Worm (Caenorhabditis elegans): Measurements from ENCODE around the gene W03G1.2.

DNA sequence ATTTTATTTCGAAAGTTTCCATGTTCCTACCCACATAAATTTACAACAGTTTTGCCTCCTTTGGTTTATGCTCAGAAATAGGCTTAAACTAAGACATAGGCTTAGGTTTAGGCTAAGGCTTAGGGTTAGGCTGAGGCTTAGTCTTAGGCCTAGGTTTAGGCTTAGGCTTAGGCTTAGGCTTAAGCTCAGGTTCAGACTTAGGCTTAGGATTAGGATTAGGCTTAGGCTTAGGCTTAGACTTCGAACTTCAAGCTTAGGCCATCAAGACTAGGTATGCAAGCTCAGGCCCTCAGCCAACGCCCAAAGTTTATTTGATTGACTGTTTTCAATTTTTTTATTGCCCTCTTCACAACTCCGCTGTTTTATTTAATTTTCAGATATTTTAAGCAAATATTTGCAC lies 21.4 kb downstream of the W03G1.2 start:
- TF ChIP-seq nhr-11 (tag; optimal IDR thresholded peaks at IDR 0.05) (no peak), ama-1 (optimal IDR thresholded peaks at IDR 0.05) (no peak), ceh-45 (GFP tag; IDR thresholded peaks at IDR 0.05) (no peak)
